Fruit fly (Drosophila melanogaster) whole organism, embryonic: ENCODE data around the gene Grip75.

Source experiments
- CG10366 ChIP-seq: fragments of 200-800 bp; sonication (Bioruptor generic); IDR thresholded peaks from 2 replicates; pipeline ENCODE4 v1.3.6; 2022; ENCODE audit warnings: missing biosample characterization, missing genetic modification characterization
- CG10462 ChIP-seq: fragments of 200-800 bp; sonication (Bioruptor generic); optimal IDR thresholded peaks from 2 replicates; lab custom pipeline; 2016; ENCODE audit warnings: missing biosample characterization, missing genetic modification characterization
- CG10654 ChIP-seq: fragments of 200-800 bp; sonication (Bioruptor generic); optimal IDR thresholded peaks from 2 replicates; lab custom pipeline; 2016; ENCODE audit warnings: missing biosample characterization, missing genetic modification characterization
- CG11456 ChIP-seq: fragments of 200-800 bp; sonication (Bioruptor generic); IDR thresholded peaks from 3 replicates; pipeline ENCODE4 v1.3.6; 2022; ENCODE audit warnings: missing biosample characterization, missing genetic modification characterization
- CG11695 ChIP-seq: fragments of 200-800 bp; sonication (Bioruptor generic); IDR thresholded peaks from 3 replicates; pipeline ENCODE4 v1.3.6; 2022; ENCODE audit warnings: missing biosample characterization, missing genetic modification characterization
- CG11723 ChIP-seq: fragments of 200-800 bp; sonication (Bioruptor generic); optimal IDR thresholded peaks from 2 replicates; lab custom pipeline; 2017; ENCODE audit warnings: missing biosample characterization, mild to moderate bottlenecking, missing genetic modification characterization
- CG12155 ChIP-seq: fragments of 200-800 bp; sonication (Bioruptor generic); optimal IDR thresholded peaks from 3 replicates; lab custom pipeline; 2016; ENCODE audit warnings: missing biosample characterization, missing genetic modification characterization
- CG1233 ChIP-seq: fragments of 200-800 bp; sonication (Bioruptor generic); optimal IDR thresholded peaks from 4 replicates; lab custom pipeline; 2018; ENCODE audit warnings: missing biosample characterization, mild to moderate bottlenecking, missing genetic modification characterization
- CG13296 ChIP-seq: fragments of 200-800 bp; sonication (Bioruptor generic); optimal IDR thresholded peaks from 3 replicates; lab custom pipeline; 2018; ENCODE audit warnings: missing biosample characterization, mild to moderate bottlenecking, missing genetic modification characterization
- CG17359 ChIP-seq: fragments of 200-800 bp; sonication (Bioruptor generic); optimal IDR thresholded peaks from 3 replicates; lab custom pipeline; 2018; ENCODE audit warnings: missing biosample characterization, mild to moderate bottlenecking, missing genetic modification characterization, moderate library complexity
- CG17568 ChIP-seq: fragments of 200-800 bp; sonication (Bioruptor generic); optimal IDR thresholded peaks from 2 replicates; lab custom pipeline; 2018; ENCODE audit warnings: missing biosample characterization, mild to moderate bottlenecking, missing genetic modification characterization, moderate library complexity
- CG18619 ChIP-seq: fragments of 200-800 bp; sonication (Bioruptor generic); optimal IDR thresholded peaks from 3 replicates; lab custom pipeline; 2017; ENCODE audit warnings: missing biosample characterization, mild to moderate bottlenecking, missing genetic modification characterization
- CG2116 ChIP-seq: fragments of 200-800 bp; sonication (Bioruptor generic); optimal IDR thresholded peaks from 3 replicates; lab custom pipeline; 2018; ENCODE audit warnings: missing biosample characterization, mild to moderate bottlenecking, missing genetic modification characterization
- CG2889 ChIP-seq: fragments of 200-800 bp; sonication (Bioruptor generic); IDR thresholded peaks from 3 replicates; pipeline ENCODE4 v1.3.6; 2022; ENCODE audit warnings: missing biosample characterization, missing genetic modification characterization
- CG30020 ChIP-seq: fragments of 200-800 bp; optimal IDR thresholded peaks from 2 replicates; lab custom pipeline; 2019; ENCODE audit warnings: missing biosample characterization, mild to moderate bottlenecking, missing genetic modification characterization, moderate library complexity
- CG3847 ChIP-seq: fragments of 200-800 bp; sonication (Bioruptor generic); IDR thresholded peaks from 2 replicates; pipeline ENCODE4 v1.3.6; 2022; ENCODE audit warnings: missing biosample characterization, missing genetic modification characterization
- CG6854 ChIP-seq: fragments of 200-800 bp; sonication (Bioruptor generic); optimal IDR thresholded peaks from 3 replicates; lab custom pipeline; 2017; ENCODE audit warnings: missing biosample characterization, mild to moderate bottlenecking, missing genetic modification characterization
- CG7372 ChIP-seq: fragments of 200-800 bp; sonication (Bioruptor generic); IDR thresholded peaks from 2 replicates; pipeline ENCODE4 v1.3.6; 2022; ENCODE audit warnings: missing biosample characterization, missing genetic modification characterization
- CG8388 ChIP-seq: fragments of 200-800 bp; sonication (Bioruptor generic); optimal IDR thresholded peaks from 2 replicates; lab custom pipeline; 2019; ENCODE audit warnings: missing biosample characterization, mild to moderate bottlenecking, missing genetic modification characterization, moderate library complexity
- CG9437 ChIP-seq: fragments of 200-800 bp; sonication (Bioruptor generic); optimal IDR thresholded peaks from 2 replicates; lab custom pipeline; 2018; ENCODE audit warnings: missing biosample characterization, mild to moderate bottlenecking, missing genetic modification characterization
- CG9817 ChIP-seq: fragments of 200-800 bp; sonication (Bioruptor generic); optimal IDR thresholded peaks from 2 replicates; lab custom pipeline; 2018; ENCODE audit warnings: missing biosample characterization, mild to moderate bottlenecking, missing genetic modification characterization, moderate library complexity
- CTCF ChIP-seq: fragments of 200-800 bp; sonication (Bioruptor generic); optimal IDR thresholded peaks from 2 replicates; lab custom pipeline; 2017; ENCODE audit warnings: missing biosample characterization, mild to moderate bottlenecking, missing genetic modification characterization, moderate library complexity
- Doc3 ChIP-seq: fragments of 200-800 bp; sonication (Bioruptor generic); IDR thresholded peaks from 3 replicates; pipeline ENCODE4 v1.3.6; 2022; ENCODE audit warnings: missing biosample characterization, missing genetic modification characterization; ENCODE audit not compliant: partially characterized antibody
- Hand ChIP-seq: fragments of 200-800 bp; sonication (Bioruptor generic); optimal IDR thresholded peaks from 2 replicates; lab custom pipeline; 2017; ENCODE audit warnings: mild to moderate bottlenecking, missing biosample characterization, missing genetic modification reagents, missing genetic modification characterization
- Max ChIP-seq: fragments of 200-800 bp; sonication (Bioruptor generic); optimal IDR thresholded peaks from 2 replicates; lab custom pipeline; 2016; ENCODE audit warnings: missing biosample characterization, mild to moderate bottlenecking, missing genetic modification characterization
- NfI ChIP-seq: fragments of 200-800 bp; sonication (Bioruptor generic); optimal IDR thresholded peaks from 3 replicates; lab custom pipeline; 2018; ENCODE audit warnings: missing biosample characterization, mild to moderate bottlenecking, missing genetic modification characterization, moderate library complexity
- Ptx1 ChIP-seq: fragments of 200-800 bp; sonication (Bioruptor generic); IDR thresholded peaks from 2 replicates; pipeline ENCODE4 v1.3.6; 2022; ENCODE audit warnings: missing biosample characterization, missing genetic modification characterization
- Rfx ChIP-seq: fragments of 200-800 bp; sonication (Bioruptor generic); IDR thresholded peaks from 2 replicates; pipeline ENCODE4 v1.3.6; 2022; ENCODE audit warnings: missing biosample characterization, missing genetic modification characterization
- Spps ChIP-seq: fragments of 200-800 bp; sonication (Bioruptor generic); optimal IDR thresholded peaks from 2 replicates; lab custom pipeline; 2018; ENCODE audit warnings: missing biosample characterization, mild to moderate bottlenecking, missing genetic modification characterization
- Vsx1 ChIP-seq: fragments of 200-800 bp; sonication (Bioruptor generic); optimal IDR thresholded peaks from 2 replicates; lab custom pipeline; 2017; ENCODE audit warnings: missing biosample characterization, mild to moderate bottlenecking, missing genetic modification characterization, missing genetic modification reagents
- Xbp1 ChIP-seq: fragments of 200-800 bp; sonication (Bioruptor generic); optimal IDR thresholded peaks from 3 replicates; lab custom pipeline; 2016; ENCODE audit warnings: missing biosample characterization, mild to moderate bottlenecking, missing genetic modification characterization
- crol ChIP-seq: fragments of 200-800 bp; sonication (Bioruptor generic); IDR thresholded peaks from 2 replicates; pipeline ENCODE4 v1.3.6; 2022; ENCODE audit warnings: missing biosample characterization, missing genetic modification characterization
- gcm2 ChIP-seq: fragments of 200-800 bp; sonication (Bioruptor generic); optimal IDR thresholded peaks from 2 replicates; lab custom pipeline; 2016; ENCODE audit warnings: missing biosample characterization, missing genetic modification characterization
- h ChIP-seq: fragments of >200 bp; optimal IDR thresholded peaks from 2 replicates; lab custom pipeline; 2017
- her ChIP-seq: fragments of 200-800 bp; sonication (Bioruptor generic); optimal IDR thresholded peaks from 2 replicates; lab custom pipeline; 2016; ENCODE audit warnings: missing biosample characterization, missing genetic modification characterization
- hkb ChIP-seq, 2 experiments: fragments of 200-800 bp in 1 of 2; fragments of >200 bp in 1 of 2; sonication (Bioruptor generic) in 1 of 2; IDR thresholded peaks in 1 of 2; optimal IDR thresholded peaks in 1 of 2; 2 replicates each; pipeline versions ENCODE4 v1.3.6 to Lab custom; 2017 to 2022; ENCODE audit warnings: missing biosample characterization in 1 of 2, missing genetic modification characterization in 1 of 2
- kah ChIP-seq: fragments of 200-800 bp; sonication (Bioruptor generic); optimal IDR thresholded peaks from 2 replicates; lab custom pipeline; 2018; ENCODE audit warnings: missing biosample characterization, mild to moderate bottlenecking, missing genetic modification characterization
- klu ChIP-seq: fragments of 200-800 bp; sonication (Bioruptor generic); IDR thresholded peaks from 2 replicates; pipeline ENCODE4 v1.3.6; 2022; ENCODE audit warnings: missing biosample characterization, missing genetic modification characterization
- knrl ChIP-seq: fragments of 200-800 bp; sonication (Bioruptor generic); IDR thresholded peaks from 3 replicates; pipeline ENCODE4 v1.3.6; 2022; ENCODE audit warnings: missing biosample characterization, missing genetic modification characterization; ENCODE audit not compliant: partially characterized antibody
- lab ChIP-seq: fragments of 200-800 bp; sonication (Bioruptor generic); optimal IDR thresholded peaks from 3 replicates; lab custom pipeline; 2017; ENCODE audit warnings: missing biosample characterization, missing genetic modification characterization, mild to moderate bottlenecking, moderate library complexity, missing genetic modification reagents
- maf-S ChIP-seq: fragments of 200-800 bp; sonication (Bioruptor generic); optimal IDR thresholded peaks from 2 replicates; lab custom pipeline; 2016; ENCODE audit warnings: missing biosample characterization, missing genetic modification characterization
- mld ChIP-seq: fragments of 200-800 bp; sonication (Bioruptor generic); IDR thresholded peaks from 3 replicates; pipeline ENCODE4 v1.3.6; 2022; ENCODE audit warnings: missing biosample characterization, missing genetic modification characterization; ENCODE audit not compliant: partially characterized antibody
- nau ChIP-seq: fragments of 200-800 bp; sonication (Bioruptor generic); optimal IDR thresholded peaks from 3 replicates; lab custom pipeline; 2017; ENCODE audit warnings: missing biosample characterization, mild to moderate bottlenecking, missing genetic modification characterization, missing genetic modification reagents
- peb ChIP-seq: fragments of 200-800 bp; sonication (Bioruptor generic); IDR thresholded peaks from 2 replicates; pipeline ENCODE4 v1.3.6; 2022; ENCODE audit warnings: missing biosample characterization, missing genetic modification characterization
- pho ChIP-seq: fragments of 200-800 bp; sonication (Bioruptor generic); optimal IDR thresholded peaks from 2 replicates; lab custom pipeline; 2016; ENCODE audit warnings: missing biosample characterization, missing genetic modification characterization
- repo ChIP-seq: fragments of 200-800 bp; sonication (Bioruptor generic); optimal IDR thresholded peaks from 2 replicates; lab custom pipeline; 2016; ENCODE audit warnings: missing biosample characterization, missing genetic modification characterization
- schlank ChIP-seq: fragments of 200-800 bp; sonication (Bioruptor generic); optimal IDR thresholded peaks from 2 replicates; lab custom pipeline; 2018; ENCODE audit warnings: missing biosample characterization, mild to moderate bottlenecking, missing genetic modification characterization
- unpg ChIP-seq: fragments of 200-800 bp; sonication (Bioruptor generic); optimal IDR thresholded peaks from 3 replicates; lab custom pipeline; 2018; ENCODE audit warnings: missing biosample characterization, mild to moderate bottlenecking, missing genetic modification characterization, moderate library complexity
- wor ChIP-seq: fragments of 200-800 bp; sonication (Bioruptor generic); IDR thresholded peaks from 2 replicates; pipeline ENCODE4 v1.3.6; 2022; ENCODE audit warnings: missing biosample characterization, missing genetic modification characterization

Grip75 gene

dm6 chr2L:10442048-10442790, 40.9 kb upstream of the Grip75 start, which contains the start of gene loh (continued):
- TF ChIP-seq kah (GFP tag; lab: Kevin White, UChicago) (peak; percentile 35), CG10366 (GFP tag; lab: Robert Waterston, UW) (0 out of 2 replicates have a peak, but pooled peaks have one; percentile 8), gcm2 (GFP tag; lab: Kevin White, UChicago) (no peak), wor (GFP tag; lab: Robert Waterston, UW) (no peak), CG17359 (tag; lab: Kevin White, UChicago) (peak; percentile 52), CG11695 (GFP tag; lab: Robert Waterston, UW) (peak; percentile 49; the same call in 1 of the 3 replicates), CG2889 (GFP tag; lab: Robert Waterston, UW) (no peak), CG6854 (GFP tag; lab: Kevin White, UChicago) (peak; percentile 48), CG30020 (tag; lab: Kevin White, UChicago) (peak; percentile 38), CG3847 (GFP tag; lab: Robert Waterston, UW) (no peak), h (lab: Kevin White, UChicago) (no peak), CG7372 (no peak), CTCF (GFP tag; lab: Kevin White, UChicago) (no peak), Hand (no peak), hkb (optimal IDR thresholded peaks at IDR 0.05; lab: Kevin White, UChicago) (no peak), hkb (GFP tag; IDR thresholded peaks at IDR 0.05; lab: Robert Waterston, UW) (peak; percentile 50; the same call in 1 of the 2 replicates), NfI (GFP tag; lab: Kevin White, UChicago) (peak; percentile 1), CG11723 (GFP tag; lab: Kevin White, UChicago) (peak; percentile 53), unpg (GFP tag; lab: Kevin White, UChicago) (peak; percentile 42), peb (GFP tag; lab: Robert Waterston, UW) (0 out of 2 replicates have a peak, but pooled peaks have one; percentile 23), CG9437 (GFP tag; lab: Kevin White, UChicago) (peak; percentile 76), Rfx (GFP tag; lab: Robert Waterston, UW) (no peak; the same call in 1 of the 2 replicates), CG18619 (GFP tag; lab: Kevin White, UChicago) (peak; percentile 41), CG1233 (GFP tag; lab: Kevin White, UChicago) (peak; percentile 61), lab (GFP tag; lab: Kevin White, UChicago) (no peak), CG10654 (GFP tag; lab: Kevin White, UChicago) (no peak), maf-S (no peak), Doc3 (no peak), her (no peak), pho (GFP tag; lab: Kevin White, UChicago) (no peak), CG17568 (GFP tag; lab: Kevin White, UChicago) (no peak), Max (peak; percentile 45), mld (GFP tag; lab: Robert Waterston, UW) (no peak), CG8388 (peak; percentile 51), CG9817 (no peak), Spps (tag; lab: Kevin White, UChicago) (peak; percentile 38), CG13296 (peak; percentile 9), klu (GFP tag; lab: Robert Waterston, UW) (no peak), schlank (tag; lab: Kevin White, UChicago) (no peak), Vsx1 (peak; percentile 38), CG11456 (no peak), CG10462 (no peak), Ptx1 (GFP tag; lab: Robert Waterston, UW) (no peak; the same call in 1 of the 2 replicates), nau (GFP tag; lab: Kevin White, UChicago) (no peak), CG12155 (GFP tag; lab: Kevin White, UChicago) (no peak), Xbp1 (peak; percentile 46), crol (GFP tag; lab: Robert Waterston, UW) (peak; percentile 77; the same call in 1 of the 2 replicates), CG2116 (GFP tag; lab: Kevin White, UChicago) (no peak), knrl (GFP tag; lab: Robert Waterston, UW) (no peak), repo (GFP tag; lab: Kevin White, UChicago) (no peak)
